Worm (Caenorhabditis elegans): ENCODE measurements around the gene idpp-11.

idpp-11 gene

ce11 chrX:7842241-7842640 lies at the start of gene idpp-11:
idpp-11 (plus strand) TSS chrX:7842541.
- TF ChIP-seq lin-13 (GFP tag; optimal IDR thresholded peaks at IDR 0.05) (no peak), nhr-11 (tag; optimal IDR thresholded peaks at IDR 0.05) (no peak), fos-1 (tag; optimal IDR thresholded peaks at IDR 0.05) (no peak), unc-39 (tag; optimal IDR thresholded peaks at IDR 0.05) (no peak), R02D3.7 (tag; optimal IDR thresholded peaks at IDR 0.05) (no peak), nhr-237 (tag; optimal IDR thresholded peaks at IDR 0.05) (no peak), sma-3 (GFP tag; optimal IDR thresholded peaks at IDR 0.05) (no peak), unc-55 (GFP tag; optimal IDR thresholded peaks at IDR 0.05) (no peak), unc-62 (GFP tag; optimal IDR thresholded peaks at IDR 0.05) (no peak), zag-1 (tag; optimal IDR thresholded peaks at IDR 0.05) (no peak), mdl-1 (tag; optimal IDR thresholded peaks at IDR 0.05) (no peak), Y55F3AM.14 (GFP tag; optimal IDR thresholded peaks at IDR 0.05) (no peak), peb-1 (tag; optimal IDR thresholded peaks at IDR 0.05) (no peak), ztf-1 (GFP tag; conservative IDR thresholded peaks at IDR 0.05) (no peak), F13H6.1 (tag; optimal IDR thresholded peaks at IDR 0.05) (no peak), nhr-77 (tag; optimal IDR thresholded peaks at IDR 0.05) (no peak), sem-4 (tag; optimal IDR thresholded peaks at IDR 0.05) (no peak), lsy-2 (tag; optimal IDR thresholded peaks at IDR 0.05) (no peak), ceh-16 (tag; optimal IDR thresholded peaks at IDR 0.05) (no peak)

ce11 chrX:7793377-7794041 lies 48.8 kb upstream of the idpp-11 start, which contains the start of gene ZK154.6:
ZK154.6 (minus strand) TSS chrX:7793563.
- no peak for TF ChIP-seq skn-1 (tag; optimal IDR thresholded peaks at IDR 0.05)
- no peak for TF ChIP-seq ztf-4 (tag; optimal IDR thresholded peaks at IDR 0.05)
- TF ChIP-seq sma-3 (GFP tag; optimal IDR thresholded peaks at IDR 0.05) = peak; percentile 14
- TF ChIP-seq nhr-6 (tag; optimal IDR thresholded peaks at IDR 0.05) = peak; percentile 33
- no peak for TF ChIP-seq nhr-12 (tag; optimal IDR thresholded peaks at IDR 0.05)
- TF ChIP-seq F13H6.1 (tag; optimal IDR thresholded peaks at IDR 0.05) = peak; percentile 5
- no peak for TF ChIP-seq ztf-1 (GFP tag; conservative IDR thresholded peaks at IDR 0.05)
- TF ChIP-seq elt-1 (tag; optimal IDR thresholded peaks at IDR 0.05) = no peak
- TF ChIP-seq peb-1 (tag; optimal IDR thresholded peaks at IDR 0.05) = no peak
- TF ChIP-seq sma-9 (GFP tag; optimal IDR thresholded peaks at IDR 0.05) = peak; percentile 64
- TF ChIP-seq sma-9 (tag; optimal IDR thresholded peaks at IDR 0.05) = no peak
- TF ChIP-seq lin-13 (GFP tag; optimal IDR thresholded peaks at IDR 0.05) = no peak
- TF ChIP-seq alr-1 (tag; optimal IDR thresholded peaks at IDR 0.05) = no peak
- no peak for TF ChIP-seq sem-4 (tag; optimal IDR thresholded peaks at IDR 0.05)
- TF ChIP-seq nhr-25 (tag; optimal IDR thresholded peaks at IDR 0.05) = peak; percentile 40
- peak in 1 of 2 experiments; percentile 55 for TF ChIP-seq lsy-2 (tag; optimal IDR thresholded peaks at IDR 0.05)
- no peak for TF ChIP-seq nhr-11 (tag; optimal IDR thresholded peaks at IDR 0.05)
- TF ChIP-seq ceh-16 (tag; optimal IDR thresholded peaks at IDR 0.05) = no peak
- TF ChIP-seq blmp-1 (tag; optimal IDR thresholded peaks at IDR 0.05; ENCODE audit: insufficient read depth) = peak; percentile 96
- TF ChIP-seq ztf-11 (tag; optimal IDR thresholded peaks at IDR 0.05) = no peak
- TF ChIP-seq C34F6.9 (tag; optimal IDR thresholded peaks at IDR 0.05) = peak; percentile 68
- TF ChIP-seq unc-55 (GFP tag; optimal IDR thresholded peaks at IDR 0.05) = peak; percentile 42
- TF ChIP-seq lin-11 (tag; optimal IDR thresholded peaks at IDR 0.05) = no peak
- no peak for TF ChIP-seq gmeb-1 (tag; optimal IDR thresholded peaks at IDR 0.05)
- TF ChIP-seq nhr-10 (tag; optimal IDR thresholded peaks at IDR 0.05) = no peak
- TF ChIP-seq mdl-1 (tag; optimal IDR thresholded peaks at IDR 0.05) = peak; percentile 70 to 76
- TF ChIP-seq nhr-129 (tag; optimal IDR thresholded peaks at IDR 0.05) = peak; percentile 33
- peak; percentile 16 for TF ChIP-seq crh-2 (tag; optimal IDR thresholded peaks at IDR 0.05)

- peak; percentile 18 for TF ChIP-seq nhr-11 (tag; optimal IDR thresholded peaks at IDR 0.05)
- TF ChIP-seq mbf-1 (tag; optimal IDR thresholded peaks at IDR 0.05) = no peak
- TF ChIP-seq R02D3.7 (tag; optimal IDR thresholded peaks at IDR 0.05) = no peak
- TF ChIP-seq nhr-25 (tag; optimal IDR thresholded peaks at IDR 0.05) = peak; percentile 32
- TF ChIP-seq sma-3 (GFP tag; optimal IDR thresholded peaks at IDR 0.05) = peak; percentile 59
- TF ChIP-seq alr-1 (tag; optimal IDR thresholded peaks at IDR 0.05) = no peak
- no peak for TF ChIP-seq mab-5 (tag; optimal IDR thresholded peaks at IDR 0.05)
- no peak for TF ChIP-seq gmeb-1 (tag; optimal IDR thresholded peaks at IDR 0.05)
- peak; percentile 35 for TF ChIP-seq nhr-129 (tag; optimal IDR thresholded peaks at IDR 0.05)
- TF ChIP-seq unc-55 (GFP tag; optimal IDR thresholded peaks at IDR 0.05) = peak; percentile 6
- TF ChIP-seq elt-1 (tag; optimal IDR thresholded peaks at IDR 0.05) = no peak
- TF ChIP-seq skn-1 (tag; optimal IDR thresholded peaks at IDR 0.05) = no peak
- TF ChIP-seq fos-1 (tag; optimal IDR thresholded peaks at IDR 0.05) = peak; percentile 12
- TF ChIP-seq sma-9 (GFP tag; optimal IDR thresholded peaks at IDR 0.05) = peak; percentile 57
- TF ChIP-seq sma-9 (tag; optimal IDR thresholded peaks at IDR 0.05) = no peak
- no peak for TF ChIP-seq nhr-12 (tag; optimal IDR thresholded peaks at IDR 0.05)
- no peak for TF ChIP-seq lin-39 (tag; optimal IDR thresholded peaks at IDR 0.05)
- no peak for TF ChIP-seq unc-62 (GFP tag; optimal IDR thresholded peaks at IDR 0.05)
- TF ChIP-seq lin-13 (GFP tag; optimal IDR thresholded peaks at IDR 0.05) = peak; percentile 4
- no peak for TF ChIP-seq ceh-16 (tag; optimal IDR thresholded peaks at IDR 0.05)
- TF ChIP-seq nhr-237 (tag; optimal IDR thresholded peaks at IDR 0.05) = no peak
- no peak for TF ChIP-seq ztf-1 (GFP tag; conservative IDR thresholded peaks at IDR 0.05)
- TF ChIP-seq peb-1 (tag; optimal IDR thresholded peaks at IDR 0.05) = no peak
- peak in 1 of 2 experiments; percentile 47 for TF ChIP-seq lsy-2 (tag; optimal IDR thresholded peaks at IDR 0.05)
- TF ChIP-seq blmp-1 (tag; optimal IDR thresholded peaks at IDR 0.05; ENCODE audit: insufficient read depth) = peak; percentile 44
- TF ChIP-seq Y55F3AM.14 (GFP tag; optimal IDR thresholded peaks at IDR 0.05) = no peak
- TF ChIP-seq nhr-10 (tag; optimal IDR thresholded peaks at IDR 0.05) = no peak
- no peak for TF ChIP-seq mdl-1 (tag; optimal IDR thresholded peaks at IDR 0.05)
- no peak for TF ChIP-seq ama-1 (optimal IDR thresholded peaks at IDR 0.05)
- TF ChIP-seq nhr-21 (tag; optimal IDR thresholded peaks at IDR 0.05) = peak; percentile 63
- peak; percentile 32 for TF ChIP-seq crh-2 (tag; optimal IDR thresholded peaks at IDR 0.05)
These were observed 48.0 kb upstream of the idpp-11 start for ce11 chrX:7794306-7794743.
